Fruit fly (Drosophila melanogaster): ENCODE results near the gene Oatp33Ea.
A peak's percentile ranks its signal among the peaks of the same experiment; 100 is the strongest.

- TF ChIP-seq CG7101 (tag; optimal IDR thresholded peaks at IDR 0.05): no peak
- no peak for TF ChIP-seq ovo (GFP tag; optimal IDR thresholded peaks at IDR 0.05)
- TF ChIP-seq toe (GFP tag; optimal IDR thresholded peaks at IDR 0.05): peak; percentile 10
- no peak for TF ChIP-seq Crg-1 (GFP tag; optimal IDR thresholded peaks at IDR 0.05)
- no peak for TF ChIP-seq tj (GFP tag; optimal IDR thresholded peaks at IDR 0.05)
- no peak for TF ChIP-seq CG5204 (GFP tag; optimal IDR thresholded peaks at IDR 0.05)
- TF ChIP-seq bab1 (GFP tag; optimal IDR thresholded peaks at IDR 0.05): peak; percentile 16
- no peak for TF ChIP-seq Mnt (GFP tag; optimal IDR thresholded peaks at IDR 0.05)
These were observed 9.6 kb downstream of the Oatp33Ea start for dm6 chr2L:12435976-12436771.
